Fruit fly (Drosophila melanogaster) whole organism, embryonic: Measurements from ENCODE around the gene mst.
A peak's percentile ranks its signal among the peaks of the same experiment; 100 is the strongest.

Experiments
- Atf3 ChIP-seq: fragments of 200-800 bp; sonication (Bioruptor generic); optimal IDR thresholded peaks from 3 replicates; lab custom pipeline; 2016; ENCODE audit warnings: missing biosample characterization, missing genetic modification characterization
- CG12391 ChIP-seq: fragments of 200-800 bp; sonication (Bioruptor generic); optimal IDR thresholded peaks from 3 replicates; lab custom pipeline; 2018; ENCODE audit warnings: missing biosample characterization, mild to moderate bottlenecking, missing genetic modification characterization, moderate library complexity
- CG17802 ChIP-seq: fragments of 200-800 bp; sonication (Bioruptor generic); optimal IDR thresholded peaks from 2 replicates; lab custom pipeline; 2018; ENCODE audit warnings: missing biosample characterization, mild to moderate bottlenecking, missing genetic modification characterization, moderate library complexity
- CG1832 ChIP-seq: fragments of 200-800 bp; sonication (Bioruptor generic); optimal IDR thresholded peaks from 2 replicates; lab custom pipeline; 2017; ENCODE audit warnings: missing biosample characterization, mild to moderate bottlenecking, missing genetic modification characterization, inconsistent platforms
- CG18764 ChIP-seq: fragments of 200-800 bp; sonication (Bioruptor generic); optimal IDR thresholded peaks from 3 replicates; lab custom pipeline; 2016; ENCODE audit warnings: missing biosample characterization, missing genetic modification characterization
- CG9437 ChIP-seq: fragments of 200-800 bp; sonication (Bioruptor generic); optimal IDR thresholded peaks from 2 replicates; lab custom pipeline; 2018; ENCODE audit warnings: missing biosample characterization, mild to moderate bottlenecking, missing genetic modification characterization
- CG9609 ChIP-seq: fragments of 200-800 bp; sonication (Bioruptor generic); optimal IDR thresholded peaks from 3 replicates; lab custom pipeline; 2016; ENCODE audit warnings: missing biosample characterization, missing genetic modification characterization
- Kr ChIP-seq: fragments of 200-800 bp; sonication (Bioruptor generic); optimal IDR thresholded peaks from 2 replicates; lab custom pipeline; 2017; ENCODE audit warnings: missing biosample characterization, mild to moderate bottlenecking, missing genetic modification characterization
- pfk ChIP-seq: fragments of 200-800 bp; sonication (Bioruptor generic); optimal IDR thresholded peaks from 2 replicates; lab custom pipeline; 2018; ENCODE audit warnings: missing biosample characterization, mild to moderate bottlenecking, missing genetic modification characterization, moderate library complexity
- sob ChIP-seq: fragments of 200-800 bp; sonication (Bioruptor generic); IDR thresholded peaks from 2 replicates; pipeline ENCODE4 v1.3.6; 2022; ENCODE audit warnings: missing biosample characterization, missing genetic modification characterization
- usp ChIP-seq: fragments of >200 bp; optimal IDR thresholded peaks from 2 replicates; lab custom pipeline; 2017; ENCODE audit warnings: missing biosample characterization, missing genetic modification characterization

dm6 chrX:21366311-21366990, 22.3 kb upstream of the mst start:
- TF ChIP-seq Kr (GFP tag; lab: Kevin White, UChicago): no peak
- peak; percentile 2 for TF ChIP-seq pfk (GFP tag; lab: Kevin White, UChicago)
- TF ChIP-seq CG12391 (tag; lab: Kevin White, UChicago): peak; percentile 93
- peak; percentile 86 for TF ChIP-seq CG9437 (GFP tag; lab: Kevin White, UChicago)
- TF ChIP-seq CG18764: peak; percentile 71
- peak; percentile 3 for TF ChIP-seq Atf3 (GFP tag; lab: Kevin White, UChicago)
- TF ChIP-seq CG9609: peak; percentile 17
- TF ChIP-seq usp: no peak
- TF ChIP-seq CG17802 (tag; lab: Kevin White, UChicago): peak; percentile 58
- no peak for TF ChIP-seq CG1832
- peak; percentile 85 for TF ChIP-seq sob
